Fruit fly (Drosophila melanogaster) whole organism, embryonic: Measurements from ENCODE around the gene Iris.

Experiments
- Adf1 ChIP-seq: fragments of 200-800 bp; sonication (Bioruptor generic); IDR thresholded peaks from 2 replicates; pipeline ENCODE4 v1.3.6; 2022; ENCODE audit warnings: missing biosample characterization, missing genetic modification characterization
- B-H2 ChIP-seq: fragments of 200-800 bp; sonication (Bioruptor generic); optimal IDR thresholded peaks from 2 replicates; lab custom pipeline; 2018; ENCODE audit warnings: missing biosample characterization, mild to moderate bottlenecking, missing genetic modification characterization
- Blimp-1 ChIP-seq: fragments of 200-800 bp; sonication (Bioruptor generic); optimal IDR thresholded peaks from 3 replicates; lab custom pipeline; 2018; ENCODE audit warnings: missing biosample characterization, missing genetic modification characterization, mild to moderate bottlenecking, moderate library complexity, missing genetic modification reagents
- BtbVII ChIP-seq: fragments of 200-800 bp; sonication (Bioruptor generic); optimal IDR thresholded peaks from 3 replicates; lab custom pipeline; 2017; ENCODE audit warnings: missing biosample characterization, mild to moderate bottlenecking, missing genetic modification characterization
- C15 ChIP-seq: fragments of 200-800 bp; sonication (Bioruptor generic); IDR thresholded peaks from 3 replicates; pipeline ENCODE4 v1.3.6; 2022; ENCODE audit warnings: missing biosample characterization, missing genetic modification characterization
- CG10274 ChIP-seq: fragments of 200-800 bp; sonication (Bioruptor generic); optimal IDR thresholded peaks from 3 replicates; lab custom pipeline; 2017; ENCODE audit warnings: missing biosample characterization, mild to moderate bottlenecking, missing genetic modification characterization
- CG10321 ChIP-seq: fragments of 200-800 bp; sonication (Bioruptor generic); IDR thresholded peaks from 2 replicates; pipeline ENCODE4 v1.3.6; 2022; ENCODE audit warnings: missing biosample characterization, missing genetic modification characterization
- CG10654 ChIP-seq: fragments of 200-800 bp; sonication (Bioruptor generic); optimal IDR thresholded peaks from 2 replicates; lab custom pipeline; 2016; ENCODE audit warnings: missing biosample characterization, missing genetic modification characterization
- CG11085 ChIP-seq: fragments of 200-800 bp; sonication (Bioruptor generic); IDR thresholded peaks from 2 replicates; pipeline ENCODE4 v1.3.6; 2022; ENCODE audit warnings: missing biosample characterization, missing genetic modification characterization
- CG11398 ChIP-seq: fragments of 200-800 bp; sonication (Bioruptor generic); optimal IDR thresholded peaks from 2 replicates; lab custom pipeline; 2016; ENCODE audit warnings: missing biosample characterization, missing genetic modification characterization
- CG11504 ChIP-seq: fragments of 200-800 bp; sonication (Bioruptor generic); optimal IDR thresholded peaks from 3 replicates; lab custom pipeline; 2019; ENCODE audit warnings: missing biosample characterization, mild to moderate bottlenecking, missing genetic modification characterization, moderate library complexity
- CG12104 ChIP-seq: fragments of 200-800 bp; sonication (Bioruptor generic); optimal IDR thresholded peaks from 3 replicates; lab custom pipeline; 2016; ENCODE audit warnings: missing biosample characterization, missing genetic modification characterization
- CG12236 ChIP-seq: fragments of 200-800 bp; sonication (Bioruptor generic); optimal IDR thresholded peaks from 2 replicates; lab custom pipeline; 2016; ENCODE audit warnings: missing biosample characterization, missing genetic modification characterization
- CG1529 ChIP-seq: fragments of 200-800 bp; sonication (Bioruptor generic); optimal IDR thresholded peaks from 3 replicates; lab custom pipeline; 2018; ENCODE audit warnings: missing biosample characterization, missing genetic modification characterization
- CG16815 ChIP-seq: fragments of 200-800 bp; sonication (Bioruptor generic); optimal IDR thresholded peaks from 3 replicates; lab custom pipeline; 2017; ENCODE audit warnings: missing biosample characterization, mild to moderate bottlenecking, missing genetic modification characterization
- CG17328 ChIP-seq: fragments of 200-800 bp; sonication (Bioruptor generic); IDR thresholded peaks from 2 replicates; pipeline ENCODE4 v1.3.6; 2022; ENCODE audit warnings: missing biosample characterization, missing genetic modification characterization
- CG1832 ChIP-seq: fragments of 200-800 bp; sonication (Bioruptor generic); optimal IDR thresholded peaks from 2 replicates; lab custom pipeline; 2017; ENCODE audit warnings: missing biosample characterization, mild to moderate bottlenecking, missing genetic modification characterization, inconsistent platforms
- CG3065 ChIP-seq: fragments of 200-800 bp; sonication (Bioruptor generic); optimal IDR thresholded peaks from 2 replicates; lab custom pipeline; 2016; ENCODE audit warnings: missing biosample characterization, missing genetic modification characterization
- CG32767 ChIP-seq: fragments of 200-800 bp; sonication (Bioruptor generic); IDR thresholded peaks from 2 replicates; pipeline ENCODE4 v1.3.6; 2022; ENCODE audit warnings: missing biosample characterization, missing genetic modification characterization
- CG3726 ChIP-seq: fragments of 200-800 bp; sonication (Bioruptor generic); IDR thresholded peaks from 3 replicates; pipeline ENCODE4, ENCODE4 v1.3.6; 2022; ENCODE audit warnings: missing biosample characterization, missing genetic modification characterization
- CG3838 ChIP-seq: fragments of 200-800 bp; sonication (Bioruptor generic); optimal IDR thresholded peaks from 3 replicates; lab custom pipeline; 2016; ENCODE audit warnings: missing biosample characterization, missing genetic modification characterization
- CG3995 ChIP-seq: fragments of 200-800 bp; sonication (Bioruptor generic); optimal IDR thresholded peaks from 3 replicates; lab custom pipeline; 2016; ENCODE audit warnings: missing biosample characterization, missing genetic modification characterization
- CG4424 ChIP-seq: fragments of 200-800 bp; sonication (Bioruptor generic); optimal IDR thresholded peaks from 3 replicates; lab custom pipeline; 2016; ENCODE audit warnings: missing biosample characterization, missing genetic modification characterization
- CG8089 ChIP-seq: fragments of 200-800 bp; sonication (Bioruptor generic); optimal IDR thresholded peaks from 3 replicates; lab custom pipeline; 2016; ENCODE audit warnings: missing biosample characterization, missing genetic modification characterization
- CG8765 ChIP-seq: fragments of 200-800 bp; sonication (Bioruptor generic); IDR thresholded peaks from 2 replicates; pipeline ENCODE4 v1.3.6; 2022; ENCODE audit warnings: missing biosample characterization, missing genetic modification characterization
- CG9437 ChIP-seq: fragments of 200-800 bp; sonication (Bioruptor generic); optimal IDR thresholded peaks from 2 replicates; lab custom pipeline; 2018; ENCODE audit warnings: missing biosample characterization, mild to moderate bottlenecking, missing genetic modification characterization
- Dll ChIP-seq: fragments of 200-800 bp; sonication (Bioruptor generic); IDR thresholded peaks from 4 replicates; pipeline ENCODE4 v1.3.6; 2022; ENCODE audit warnings: missing biosample characterization, missing genetic modification characterization; ENCODE audit not compliant: partially characterized antibody
- Doc3 ChIP-seq: fragments of 200-800 bp; sonication (Bioruptor generic); IDR thresholded peaks from 3 replicates; pipeline ENCODE4 v1.3.6; 2022; ENCODE audit warnings: missing biosample characterization, missing genetic modification characterization; ENCODE audit not compliant: partially characterized antibody
- HLH3B ChIP-seq: fragments of 200-800 bp; sonication (Bioruptor generic); IDR thresholded peaks from 2 replicates; pipeline ENCODE4 v1.3.6; 2022; ENCODE audit warnings: missing biosample characterization, missing genetic modification characterization
- HmgZ ChIP-seq: fragments of 200-800 bp; sonication (Bioruptor generic); optimal IDR thresholded peaks from 2 replicates; lab custom pipeline; 2018; ENCODE audit warnings: missing biosample characterization, mild to moderate bottlenecking, missing genetic modification characterization
- MESR4 ChIP-seq: fragments of 200-800 bp; sonication (Bioruptor generic); optimal IDR thresholded peaks from 2 replicates; lab custom pipeline; 2018; ENCODE audit warnings: missing biosample characterization, mild to moderate bottlenecking, missing genetic modification characterization, moderate library complexity
- NfI ChIP-seq: fragments of 200-800 bp; sonication (Bioruptor generic); optimal IDR thresholded peaks from 3 replicates; lab custom pipeline; 2018; ENCODE audit warnings: missing biosample characterization, mild to moderate bottlenecking, missing genetic modification characterization, moderate library complexity
- Stat92E ChIP-seq, 3 experiments: fragments of >200 bp in 2 of 3; fragments of 200-800 bp in 1 of 3; sonication (Bioruptor generic) in 1 of 3; optimal IDR thresholded peaks; 2 replicates each; lab custom pipeline; 2017 to 2019; ENCODE audit warnings: missing biosample characterization in 3 of 3, missing genetic modification characterization in 3 of 3, mild to moderate bottlenecking in 1 of 3, moderate library complexity in 1 of 3
- cas ChIP-seq: fragments of 200-800 bp; sonication (Bioruptor generic); IDR thresholded peaks from 2 replicates; pipeline ENCODE4 v1.3.6; 2022; ENCODE audit warnings: missing biosample characterization, missing genetic modification characterization
- chif ChIP-seq, 2 experiments: fragments of 200-800 bp; sonication (Bioruptor generic); optimal IDR thresholded peaks; 3 replicates each; lab custom pipeline; 2016; ENCODE audit warnings: missing biosample characterization in 2 of 2, missing genetic modification characterization in 2 of 2
- disco-r ChIP-seq: fragments of 200-800 bp; sonication (Bioruptor generic); optimal IDR thresholded peaks from 2 replicates; lab custom pipeline; 2016; ENCODE audit warnings: missing biosample characterization, missing genetic modification characterization
- en ChIP-seq: fragments of 200-800 bp; sonication (Bioruptor generic); optimal IDR thresholded peaks from 2 replicates; lab custom pipeline; 2016; ENCODE audit warnings: missing biosample characterization, missing genetic modification characterization
- eve ChIP-seq, 2 experiments: fragments of >200 bp; optimal IDR thresholded peaks; 2 replicates each; lab custom pipeline; 2017; ENCODE audit warnings: missing biosample characterization in 2 of 2, missing genetic modification characterization in 2 of 2
- fd96Cb ChIP-seq: fragments of 200-800 bp; sonication (Bioruptor generic); optimal IDR thresholded peaks from 2 replicates; lab custom pipeline; 2018; ENCODE audit warnings: missing biosample characterization, mild to moderate bottlenecking, missing genetic modification characterization, moderate library complexity
- gcm ChIP-seq: fragments of 200-800 bp; sonication (Bioruptor generic); optimal IDR thresholded peaks from 2 replicates; lab custom pipeline; 2019; ENCODE audit warnings: missing biosample characterization, mild to moderate bottlenecking, missing genetic modification characterization, moderate library complexity
- h ChIP-seq: fragments of >200 bp; optimal IDR thresholded peaks from 2 replicates; lab custom pipeline; 2017
- jumu ChIP-seq: fragments of 200-800 bp; sonication (Bioruptor generic); optimal IDR thresholded peaks from 3 replicates; lab custom pipeline; 2016; ENCODE audit warnings: missing biosample characterization, missing genetic modification characterization
- klu ChIP-seq: fragments of 200-800 bp; sonication (Bioruptor generic); IDR thresholded peaks from 2 replicates; pipeline ENCODE4 v1.3.6; 2022; ENCODE audit warnings: missing biosample characterization, missing genetic modification characterization
- pum ChIP-seq: fragments of 200-800 bp; sonication (Bioruptor generic); optimal IDR thresholded peaks from 2 replicates; lab custom pipeline; 2016; ENCODE audit warnings: missing biosample characterization, missing genetic modification characterization
- sc ChIP-seq, 3 experiments: fragments of >200 bp in 2 of 3; fragments of 200-800 bp in 1 of 3; sonication (Bioruptor generic) in 1 of 3; optimal IDR thresholded peaks; 2 replicates in 2 of 3; 3 replicates in 1 of 3; lab custom pipeline; 2017; ENCODE audit warnings: mild to moderate bottlenecking in 1 of 3, missing biosample characterization in 1 of 3, missing genetic modification characterization in 1 of 3, missing genetic modification reagents in 1 of 3
- shn ChIP-seq: fragments of 200-800 bp; sonication (Bioruptor generic); optimal IDR thresholded peaks from 3 replicates; lab custom pipeline; 2016; ENCODE audit warnings: missing biosample characterization, missing genetic modification characterization
- tio ChIP-seq: fragments of 200-800 bp; sonication (Bioruptor generic); optimal IDR thresholded peaks from 2 replicates; lab custom pipeline; 2017; ENCODE audit warnings: missing biosample characterization, missing genetic modification characterization, inconsistent platforms

Gene Iris

DNA sequence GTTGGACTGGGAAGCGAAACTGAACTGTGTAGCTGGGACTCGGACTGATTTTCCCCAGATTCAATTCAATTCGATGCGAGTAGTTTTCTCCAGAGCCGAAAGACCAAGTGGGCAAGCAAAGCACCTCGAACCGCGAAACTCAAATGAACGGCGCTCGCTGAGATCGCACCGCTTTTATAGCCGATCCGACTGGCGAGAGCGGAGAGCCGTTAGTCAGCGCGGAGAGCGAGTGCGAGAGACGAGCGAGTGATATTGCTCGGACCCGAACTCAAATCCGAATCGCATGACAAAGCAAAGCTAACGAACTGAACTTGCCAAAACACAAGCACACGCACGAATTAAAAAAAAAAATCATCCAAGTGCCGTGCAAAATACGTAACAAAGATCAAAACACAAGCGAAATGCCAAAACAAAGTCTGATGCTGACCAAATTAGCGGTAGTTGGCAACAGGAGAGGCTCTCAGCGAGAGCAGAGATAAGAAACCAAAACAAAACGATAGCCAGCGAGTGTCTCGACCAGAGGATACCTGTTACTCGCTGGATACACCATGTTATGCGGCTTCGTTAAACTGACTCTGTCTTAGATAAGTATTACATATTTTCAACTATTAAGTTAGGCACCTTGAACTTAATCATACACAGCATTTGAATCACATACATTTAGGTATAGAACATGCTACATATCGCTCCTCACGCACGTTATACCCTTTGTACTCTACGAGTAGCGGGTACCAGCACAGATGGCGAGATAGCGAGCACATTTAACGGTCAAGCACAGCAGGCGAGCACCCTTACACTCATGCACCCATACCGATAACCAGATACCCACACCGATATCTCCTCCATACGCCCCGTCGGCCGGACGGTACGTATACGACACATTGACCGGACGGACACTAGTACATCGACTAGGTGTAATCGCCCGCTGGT, 14.8 kb downstream of the Iris start (continued):
- TF ChIP-seq Stat92E (GFP tag; optimal IDR thresholded peaks at IDR 0.05; lab: Kevin White, UChicago) (no peak), Adf1 (peak; percentile 49; the same call in 1 of the 2 replicates), CG12104 (peak; percentile 47), CG32767 (GFP tag; lab: Robert Waterston, UW) (peak; percentile 63), NfI (GFP tag; lab: Kevin White, UChicago) (peak; percentile 55), CG3726 (GFP tag; lab: Robert Waterston, UW) (0 out of 3 replicates have a peak, but pooled peaks have one; percentile 55), disco-r (GFP tag; lab: Kevin White, UChicago) (peak; percentile 11), Doc3 (GFP tag; lab: Robert Waterston, UW) (no peak; the same call in 2 of the 3 replicates), CG10321 (GFP tag; lab: Robert Waterston, UW) (no peak), CG12236 (GFP tag; lab: Kevin White, UChicago) (no peak), tio (GFP tag; lab: Kevin White, UChicago) (peak; percentile 51), CG8765 (peak; percentile 15; the same call in 1 of the 2 replicates), CG9437 (peak; percentile 55), Dll (no peak), CG10654 (GFP tag; lab: Kevin White, UChicago) (peak; percentile 54), HLH3B (GFP tag; lab: Robert Waterston, UW) (peak; percentile 69), jumu (GFP tag; lab: Kevin White, UChicago) (peak; percentile 77), B-H2 (GFP tag; lab: Kevin White, UChicago) (peak; percentile 10), CG3995 (GFP tag; lab: Kevin White, UChicago) (peak; percentile 41), MESR4 (GFP tag; lab: Kevin White, UChicago) (no peak), sc (optimal IDR thresholded peaks at IDR 0.05; lab: Kevin White, UChicago) (no peak), sc (GFP tag; optimal IDR thresholded peaks at IDR 0.05; lab: Kevin White, UChicago) (peak; percentile 47), CG11398 (GFP tag; lab: Kevin White, UChicago) (no peak), CG3838 (GFP tag; lab: Kevin White, UChicago) (no peak), HmgZ (tag; lab: Kevin White, UChicago) (peak; percentile 68), CG17328 (GFP tag; lab: Robert Waterston, UW) (peak; percentile 62), en (GFP tag; lab: Kevin White, UChicago) (peak; percentile 33), CG8089 (GFP tag; lab: Kevin White, UChicago) (peak; percentile 40), shn (GFP tag; lab: Kevin White, UChicago) (peak; percentile 75), C15 (peak; percentile 74; the same call in 1 of the 3 replicates), CG11504 (peak; percentile 73), CG11085 (GFP tag; lab: Robert Waterston, UW) (peak; percentile 67), CG3065 (GFP tag; lab: Kevin White, UChicago) (no peak), BtbVII (peak; percentile 77), gcm (peak; percentile 52), Blimp-1 (GFP tag; lab: Kevin White, UChicago) (peak; percentile 46), CG10274 (GFP tag; lab: Kevin White, UChicago) (peak; percentile 42), chif (GFP tag; optimal IDR thresholded peaks at IDR 0.05; lab: Kevin White, UChicago) (peak in 1 of 2 experiments; percentile 65), cas (0 out of 2 replicates have a peak, but pooled peaks have one; percentile 18), eve (GFP tag; optimal IDR thresholded peaks at IDR 0.05; lab: Kevin White, UChicago) (no peak), CG1832 (GFP tag; lab: Kevin White, UChicago) (no peak), CG16815 (GFP tag; lab: Kevin White, UChicago) (peak; percentile 64), CG4424 (GFP tag; lab: Kevin White, UChicago) (peak; percentile 54), klu (GFP tag; lab: Robert Waterston, UW) (peak; percentile 44), CG1529 (GFP tag; lab: Kevin White, UChicago) (peak; percentile 25), fd96Cb (tag; lab: Kevin White, UChicago) (peak; percentile 63), h (lab: Kevin White, UChicago) (no peak), pum (GFP tag; lab: Kevin White, UChicago) (peak; percentile 37)
